Worm (Caenorhabditis elegans) whole organism, L4 larva: Measurements from ENCODE around the gene fbxa-37.

Experiments used
- D1046.2 ChIP-seq: fragments of 200-800 bp; sonication (Bioruptor generic); IDR thresholded peaks from 2 replicates; pipeline ENCODE4 v1.3.6; 2022; ENCODE audit warnings: missing genetic modification characterization, missing compliant biosample characterization
- F26F4.8 ChIP-seq: fragments of 200-800 bp; sonication (Bioruptor generic); conservative IDR thresholded peaks from 2 replicates; pipeline ENCODE4 v1.3.6; 2022; ENCODE audit warnings: missing genetic modification characterization, missing compliant biosample characterization
- F37D6.2 ChIP-seq: sonication (generic microtip); optimal IDR thresholded peaks from 2 replicates; lab custom pipeline; 2016; ENCODE audit warnings: mild to moderate bottlenecking, missing genetic modification characterization, missing compliant biosample characterization
- F44E2.7 ChIP-seq: fragments of 200-800 bp; sonication (Bioruptor generic); IDR thresholded peaks from 2 replicates; pipeline ENCODE4 v2.1.2; 2022; ENCODE audit warnings: missing genetic modification characterization, missing compliant biosample characterization
- F49E8.2 ChIP-seq: sonication (generic microtip); optimal IDR thresholded peaks from 2 replicates; lab custom pipeline; 2016; ENCODE audit warnings: missing compliant biosample characterization, mild to moderate bottlenecking, missing genetic modification characterization, borderline replicate concordance
- T20F7.1 ChIP-seq: fragments of 200-800 bp; sonication (Bioruptor generic); optimal IDR thresholded peaks from 2 replicates; lab custom pipeline; 2018; ENCODE audit warnings: mild to moderate bottlenecking, missing genetic modification characterization, missing compliant biosample characterization
- Y5F2A.4 ChIP-seq: fragments of 200-800 bp; sonication (Bioruptor generic); optimal IDR thresholded peaks from 2 replicates; lab custom pipeline; 2018; ENCODE audit warnings: mild to moderate bottlenecking, missing genetic modification characterization, missing compliant biosample characterization
- ceh-20 ChIP-seq: fragments of 200-800 bp; sonication (Bioruptor generic); IDR thresholded peaks from 2 replicates; pipeline ENCODE4 v1.3.6; 2022; ENCODE audit warnings: missing genetic modification reagents, missing genetic modification characterization, missing compliant biosample characterization
- ceh-32 ChIP-seq: sonication (generic microtip); optimal IDR thresholded peaks from 2 replicates; lab custom pipeline; 2016; ENCODE audit warnings: mild to moderate bottlenecking, missing genetic modification characterization, missing compliant biosample characterization; ENCODE audit not compliant: poor library complexity
- ceh-62 ChIP-seq: sonication (generic microtip); optimal IDR thresholded peaks from 2 replicates; lab custom pipeline; 2017; ENCODE audit warnings: missing biosample characterization, missing genetic modification characterization
- daf-12 ChIP-seq: fragments of 150-350 bp; optimal IDR thresholded peaks from 2 replicates; lab custom pipeline; 2014; ENCODE audit warnings: missing biosample characterization, missing genetic modification reagents, missing genetic modification characterization
- daf-16 ChIP-seq, 3 experiments: sonication (generic microtip); optimal IDR thresholded peaks; 2 replicates each; lab custom pipeline; 2016 to 2017; ENCODE audit warnings: missing genetic modification characterization in 3 of 3, missing genetic modification reagents in 3 of 3, mild to moderate bottlenecking in 2 of 3, missing compliant biosample characterization in 2 of 3, missing biosample characterization in 1 of 3, moderate library complexity in 1 of 3
- daf-19 ChIP-seq: fragments of 200-800 bp; sonication (Bioruptor generic); conservative IDR thresholded peaks from 2 replicates; pipeline ENCODE4 v1.3.6; 2022; ENCODE audit warnings: missing genetic modification characterization, missing compliant biosample characterization
- dmd-9 ChIP-seq: fragments of 200-800 bp; sonication (Bioruptor generic); IDR thresholded peaks from 2 replicates; pipeline ENCODE4 v1.3.6; 2022; ENCODE audit warnings: missing genetic modification reagents, missing genetic modification characterization, missing compliant biosample characterization
- dpl-1 ChIP-seq: fragments of 150-350 bp; optimal IDR thresholded peaks from 2 replicates; lab custom pipeline; 2014; ENCODE audit warnings: missing biosample characterization, missing genetic modification reagents, missing genetic modification characterization
- dve-1 ChIP-seq: sonication (generic microtip); optimal IDR thresholded peaks from 2 replicates; lab custom pipeline; 2017; ENCODE audit warnings: antibody characterized with exemption, mild to moderate bottlenecking, missing genetic modification characterization, missing compliant biosample characterization; ENCODE audit not compliant: insufficient read depth
- egl-27 ChIP-seq: sonication (generic microtip); optimal IDR thresholded peaks from 3 replicates; lab custom pipeline; 2017; ENCODE audit warnings: missing biosample characterization, missing genetic modification reagents, missing genetic modification characterization
- fkh-10 ChIP-seq: fragments of 150-350 bp; optimal IDR thresholded peaks from 2 replicates; lab custom pipeline; 2014; ENCODE audit warnings: missing biosample characterization, missing genetic modification reagents, missing genetic modification characterization
- hlh-11 ChIP-seq: fragments of 200-800 bp; sonication (Bioruptor generic); optimal IDR thresholded peaks from 2 replicates; lab custom pipeline; 2018; ENCODE audit warnings: mild to moderate bottlenecking, missing genetic modification characterization, missing compliant biosample characterization
- hlh-30 ChIP-seq: sonication (generic microtip); optimal IDR thresholded peaks from 2 replicates; lab custom pipeline; 2017; ENCODE audit warnings: antibody characterized with exemption, mild to moderate bottlenecking, missing genetic modification characterization, missing compliant biosample characterization; ENCODE audit not compliant: insufficient read depth
- hmg-1.1 ChIP-seq: fragments of 200-800 bp; sonication (Bioruptor generic); IDR thresholded peaks from 2 replicates; pipeline ENCODE4 v1.3.6; 2022; ENCODE audit warnings: missing genetic modification reagents, missing genetic modification characterization, missing compliant biosample characterization
- jun-1 ChIP-seq: fragments of 150-350 bp; optimal IDR thresholded peaks from 2 replicates; lab custom pipeline; 2014; ENCODE audit warnings: missing biosample characterization, missing genetic modification reagents, missing genetic modification characterization
- lin-1 ChIP-seq: fragments of 200-800 bp; sonication (Bioruptor generic); IDR thresholded peaks from 2 replicates; pipeline ENCODE4 v1.3.6; 2022; ENCODE audit warnings: missing genetic modification reagents, missing genetic modification characterization, missing compliant biosample characterization
- lin-29 ChIP-seq: fragments of 200-800 bp; sonication (Bioruptor generic); IDR thresholded peaks from 2 replicates; pipeline ENCODE4 v1.3.6; 2022; ENCODE audit warnings: missing genetic modification reagents, missing genetic modification characterization, missing compliant biosample characterization
- lsy-2 ChIP-seq, 2 experiments: fragments of 150-350 bp in 1 of 2; sonication (generic microtip) in 1 of 2; optimal IDR thresholded peaks; 2 replicates each; lab custom pipeline; 2014 to 2017; ENCODE audit warnings: missing biosample characterization in 2 of 2, missing genetic modification characterization in 2 of 2
- madf-9 ChIP-seq: fragments of 200-800 bp; sonication (Bioruptor generic); conservative IDR thresholded peaks from 2 replicates; pipeline ENCODE4 v1.3.6; 2022; ENCODE audit warnings: missing genetic modification reagents, missing genetic modification characterization, missing compliant biosample characterization
- mep-1 ChIP-seq: fragments of 150-350 bp; sonication (generic microtip); optimal IDR thresholded peaks from 3 replicates; lab custom pipeline; 2014; ENCODE audit warnings: missing biosample characterization, missing genetic modification characterization
- mes-2 ChIP-seq: sonication (generic microtip); optimal IDR thresholded peaks from 2 replicates; lab custom pipeline; 2016; ENCODE audit warnings: missing genotype, mild to moderate bottlenecking, missing genetic modification characterization, missing compliant biosample characterization; ENCODE audit not compliant: poor library complexity, severe bottlenecking
- mxl-3 ChIP-seq: fragments of 200-800 bp; sonication (Bioruptor generic); optimal IDR thresholded peaks from 2 replicates; lab custom pipeline; 2018; ENCODE audit warnings: mild to moderate bottlenecking, missing genetic modification characterization, missing compliant biosample characterization
- nhr-237 ChIP-seq: sonication (generic microtip); optimal IDR thresholded peaks from 2 replicates; lab custom pipeline; 2017; ENCODE audit warnings: missing biosample characterization, missing genetic modification characterization
- nhr-25 ChIP-seq: sonication (generic microtip); optimal IDR thresholded peaks from 2 replicates; lab custom pipeline; 2017; ENCODE audit warnings: missing genetic modification characterization, mild to moderate bottlenecking, missing compliant biosample characterization, antibody characterized with exemption, moderate library complexity, borderline replicate concordance; ENCODE audit not compliant: insufficient read depth
- nhr-42 ChIP-seq: fragments of 200-800 bp; sonication (Bioruptor generic); IDR thresholded peaks from 2 replicates; pipeline ENCODE4 v1.3.6; 2022; ENCODE audit warnings: missing genetic modification characterization, missing compliant biosample characterization
- nhr-6 ChIP-seq: fragments of 150-350 bp; optimal IDR thresholded peaks from 2 replicates; lab custom pipeline; 2014; ENCODE audit warnings: missing biosample characterization, missing genetic modification characterization
- nhr-77 ChIP-seq: fragments of 150-350 bp; optimal IDR thresholded peaks from 2 replicates; lab custom pipeline; 2014; ENCODE audit warnings: missing biosample characterization, missing genetic modification characterization
- php-3 ChIP-seq: fragments of 200-800 bp; sonication (Bioruptor generic); IDR thresholded peaks from 2 replicates; pipeline ENCODE4 v1.3.6; 2022; ENCODE audit warnings: missing genetic modification reagents, missing genetic modification characterization, missing compliant biosample characterization
- pqm-1 ChIP-seq: sonication (generic microtip); optimal IDR thresholded peaks from 2 replicates; lab custom pipeline; 2017; ENCODE audit warnings: missing biosample characterization, missing genetic modification characterization
- set-16 ChIP-seq: fragments of 200-800 bp; sonication (Bioruptor generic); IDR thresholded peaks from 2 replicates; pipeline ENCODE4 v1.3.6; 2022; ENCODE audit warnings: missing genetic modification reagents, missing genetic modification characterization, missing compliant biosample characterization
- snpc-4 ChIP-seq: fragments of 150-350 bp; optimal IDR thresholded peaks from 2 replicates; lab custom pipeline; 2014; ENCODE audit warnings: missing biosample characterization, missing genetic modification characterization
- spr-3 ChIP-seq: fragments of 200-800 bp; sonication (Bioruptor generic); optimal IDR thresholded peaks from 2 replicates; lab custom pipeline; 2018; ENCODE audit warnings: mild to moderate bottlenecking, missing genetic modification characterization, missing compliant biosample characterization
- unc-130 ChIP-seq: sonication (generic microtip); optimal IDR thresholded peaks from 2 replicates; lab custom pipeline; 2016; ENCODE audit warnings: missing genetic modification reagents, missing genetic modification characterization, missing compliant biosample characterization
- unc-39 ChIP-seq: sonication (generic microtip); optimal IDR thresholded peaks from 2 replicates; lab custom pipeline; 2017; ENCODE audit warnings: missing biosample characterization, missing genetic modification characterization
- unc-62 ChIP-seq, 3 experiments: fragments of 150-350 bp in 1 of 3; sonication (generic microtip); optimal IDR thresholded peaks in 2 of 3; peaks in 1 of 3; 1 replicate in 1 of 3; 2 replicates in 2 of 3; lab custom pipeline; 2014 to 2017; ENCODE audit warnings: missing biosample characterization in 3 of 3, missing genetic modification characterization in 3 of 3, missing genetic modification reagents in 3 of 3, missing genotype in 1 of 3
- vab-7 ChIP-seq: fragments of 200-800 bp; sonication (Bioruptor generic); IDR thresholded peaks from 2 replicates; pipeline ENCODE4 v1.3.6; 2022; ENCODE audit warnings: missing genetic modification reagents, missing genetic modification characterization, missing compliant biosample characterization
- zip-2 ChIP-seq: fragments of 150-350 bp; optimal IDR thresholded peaks from 2 replicates; lab custom pipeline; 2014; ENCODE audit warnings: missing biosample characterization, missing genetic modification characterization
- ztf-7 ChIP-seq: fragments of 150-350 bp; optimal IDR thresholded peaks from 2 replicates; lab custom pipeline; 2014; ENCODE audit warnings: missing biosample characterization, missing genetic modification characterization

fbxa-37 gene

DNA sequence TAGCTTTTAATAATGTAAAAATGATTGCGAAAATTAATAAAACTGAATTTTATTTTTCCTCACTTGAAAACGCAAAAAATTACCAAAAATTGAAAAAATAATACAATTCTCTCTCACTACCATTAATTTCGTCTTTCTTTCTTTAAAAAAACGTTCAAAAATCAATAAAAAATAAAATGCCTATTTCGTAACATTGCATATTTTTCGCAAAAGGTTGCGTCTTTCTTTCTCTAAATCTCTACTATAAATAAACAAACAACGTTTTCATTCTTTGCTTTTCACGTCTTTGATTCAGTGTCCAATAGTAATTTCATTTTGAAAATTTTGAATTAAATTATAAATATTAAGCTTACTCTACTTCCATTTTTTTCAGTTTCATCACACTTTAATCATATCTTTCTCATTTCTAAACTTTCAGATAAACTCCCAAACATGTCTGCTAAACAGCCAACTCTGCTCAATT is at the start of gene fbxa-37:
Gene fbxa-37, plus strand, starts transcription at position 413 of the 463 bp plus-strand sequence.
- TF ChIP-seq T20F7.1 (GFP tag; lab: Kevin White, UChicago), result peak; percentile 6
- TF ChIP-seq ztf-7 (tag; lab: Kevin White, UChicago), result peak; percentile 88
- TF ChIP-seq mep-1 (tag; lab: Kevin White, UChicago), result peak; percentile 43
- TF ChIP-seq dve-1 (tag; lab: Kevin White, UChicago), result peak; percentile 36
- no peak for TF ChIP-seq hmg-1.1 (GFP tag; lab: Robert Waterston, UW)
- TF ChIP-seq hlh-30 (tag; lab: Kevin White, UChicago), result no peak
- no peak for TF ChIP-seq daf-16 (GFP tag; optimal IDR thresholded peaks at IDR 0.05; lab: Kevin White, UChicago)
- peak; percentile 36 for TF ChIP-seq daf-16 (tag; optimal IDR thresholded peaks at IDR 0.05; lab: Kevin White, UChicago)
- TF ChIP-seq php-3 (GFP tag; lab: Robert Waterston, UW), result no peak
- TF ChIP-seq lin-1, result no peak
- no peak for TF ChIP-seq snpc-4 (tag; lab: Kevin White, UChicago)
- TF ChIP-seq unc-39, result no peak
- TF ChIP-seq mxl-3, result no peak
- TF ChIP-seq nhr-237 (tag; lab: Kevin White, UChicago), result no peak
- no peak for TF ChIP-seq ceh-32 (tag; lab: Kevin White, UChicago)
- peak in 1 of 2 experiments; percentile 71 for TF ChIP-seq lsy-2 (tag; optimal IDR thresholded peaks at IDR 0.05; lab: Kevin White, UChicago)
- TF ChIP-seq zip-2 (tag; lab: Kevin White, UChicago), result peak; percentile 98

DNA sequence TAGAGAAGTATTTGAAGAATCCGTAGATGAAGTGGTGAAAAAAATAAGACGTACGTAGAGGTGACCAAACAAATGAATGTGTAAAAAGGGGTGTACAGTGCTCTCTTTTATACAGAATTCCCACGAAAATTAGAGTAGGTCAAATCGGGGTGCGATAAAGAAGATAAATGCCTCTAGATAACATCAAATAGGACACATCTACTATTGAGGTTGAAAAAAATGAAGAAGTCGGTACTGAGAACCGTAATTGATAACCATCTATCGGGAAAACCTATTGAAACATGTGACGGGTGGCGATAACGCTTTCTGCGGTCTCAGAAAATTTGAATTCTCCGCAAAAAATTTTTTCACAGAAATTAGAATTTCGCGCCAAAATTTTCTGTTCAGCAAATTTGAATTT is 46.1 kb upstream of the fbxa-37 start, which contains the start of gene fbxa-61:
Gene fbxa-61, plus strand, starts transcription at position 345 of the 400 bp plus-strand sequence.
- TF ChIP-seq D1046.2 (no peak), F37D6.2 (no peak), F44E2.7 (GFP tag; lab: Robert Waterston, UW) (no peak), nhr-237 (tag; lab: Kevin White, UChicago) (no peak), spr-3 (no peak)
- TF ChIP-seq, all 104 proteins: peak for 0

DNA sequence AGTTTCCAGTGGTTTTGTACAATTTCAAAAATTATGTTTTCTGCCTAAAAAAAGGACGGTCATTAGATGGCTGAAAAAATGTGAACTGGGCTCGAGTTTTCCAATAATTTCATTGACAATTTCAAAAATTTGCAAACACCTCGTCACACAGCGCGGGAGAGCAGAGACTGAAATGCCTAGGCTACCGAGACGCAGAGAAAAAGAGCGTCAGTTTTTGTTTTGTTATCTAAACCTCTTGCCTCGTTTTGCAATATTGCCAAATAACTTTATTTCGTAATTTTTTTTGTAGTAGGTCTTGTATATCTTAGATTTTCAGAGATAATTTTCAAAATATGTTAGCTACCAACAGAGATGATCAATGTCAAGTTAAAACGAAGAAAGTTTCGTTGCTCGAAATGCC is 41.6 kb upstream of the fbxa-37 start, which contains the start of gene fbxa-63:
Gene fbxa-63, plus strand, starts transcription at position 310 of the 400 bp plus-strand sequence.
- TF ChIP-seq dpl-1 (GFP tag; lab: Kevin White, UChicago), result peak; percentile 15
- TF ChIP-seq nhr-42 (GFP tag; lab: Robert Waterston, UW), result no peak
- no peak for TF ChIP-seq mep-1 (tag; lab: Kevin White, UChicago)
- peak; percentile 11 for TF ChIP-seq fkh-10
- no peak for TF ChIP-seq daf-19 (GFP tag; lab: Robert Waterston, UW)
- no peak for TF ChIP-seq F26F4.8
- no peak for TF ChIP-seq D1046.2
- no peak for TF ChIP-seq daf-12 (tag; lab: Kevin White, UChicago)
- no peak for TF ChIP-seq nhr-77 (tag; lab: Kevin White, UChicago)
- no peak for TF ChIP-seq lin-29 (GFP tag; lab: Robert Waterston, UW)
- no peak for TF ChIP-seq unc-39
- no peak for TF ChIP-seq F44E2.7 (GFP tag; lab: Robert Waterston, UW)
- TF ChIP-seq F49E8.2, result no peak
- TF ChIP-seq pqm-1 (tag; lab: Kevin White, UChicago), result no peak
- no peak for TF ChIP-seq F37D6.2
- TF ChIP-seq ceh-62 (tag; lab: Kevin White, UChicago), result no peak
- TF ChIP-seq unc-130 (GFP tag; lab: Kevin White, UChicago), result no peak
- peak in 1 of 2 experiments; percentile 18 for TF ChIP-seq unc-62 (GFP tag; optimal IDR thresholded peaks at IDR 0.05 in 1 of 2; lab: Kevin White, UChicago)
- TF ChIP-seq unc-62 (tag; optimal IDR thresholded peaks at IDR 0.05; lab: Kevin White, UChicago), result no peak
- no peak for TF ChIP-seq egl-27 (tag; lab: Kevin White, UChicago)
- no peak for TF ChIP-seq nhr-6 (tag; lab: Kevin White, UChicago)
- TF ChIP-seq nhr-25 (tag; lab: Kevin White, UChicago), result no peak
- TF ChIP-seq hlh-11 (tag; lab: Kevin White, UChicago), result peak; percentile 31
- no peak for TF ChIP-seq Y5F2A.4
- TF ChIP-seq jun-1 (tag; lab: Kevin White, UChicago), result no peak
- no peak for TF ChIP-seq set-16 (GFP tag; lab: Robert Waterston, UW)
- TF ChIP-seq mes-2 (tag; lab: Kevin White, UChicago), result peak; percentile 35
- no peak for TF ChIP-seq vab-7
- peak; percentile 14 for TF ChIP-seq dve-1 (tag; lab: Kevin White, UChicago)
- TF ChIP-seq zip-2 (tag; lab: Kevin White, UChicago), result peak; percentile 94
- no peak for TF ChIP-seq ceh-20
- TF ChIP-seq dmd-9 (GFP tag; lab: Robert Waterston, UW), result no peak
- no peak for TF ChIP-seq madf-9 (GFP tag; lab: Robert Waterston, UW)
